Fruit fly (Drosophila melanogaster) whole organism, wandering third instar larva: ENCODE measurements around the gene Vps13D.
A peak's percentile ranks its signal among the peaks of the same experiment; 100 is the strongest.

Experiments used
- CG32264 ChIP-seq: fragments of 200-800 bp; sonication (Bioruptor generic); optimal IDR thresholded peaks from 2 replicates; lab custom pipeline; 2016; ENCODE audit warnings: missing biosample characterization, missing genetic modification characterization
- CG9705 ChIP-seq: fragments of 200-800 bp; sonication (Bioruptor generic); optimal IDR thresholded peaks from 2 replicates; lab custom pipeline; 2018; ENCODE audit warnings: missing biosample characterization, mild to moderate bottlenecking, missing genetic modification characterization
- Dfd ChIP-seq: fragments of >200 bp; optimal IDR thresholded peaks from 2 replicates; lab custom pipeline; 2017; ENCODE audit warnings: missing biosample characterization, missing genetic modification characterization
- Dif ChIP-seq: fragments of 200-275, 200-300 bp; sonication (Bioruptor generic); optimal IDR thresholded peaks from 2 replicates; lab custom pipeline; 2018; ENCODE audit warnings: missing biosample characterization, missing genetic modification characterization; ENCODE audit not compliant: partially characterized antibody
- Hnf4 ChIP-seq: fragments of 200-800 bp; sonication (Bioruptor generic); optimal IDR thresholded peaks from 2 replicates; lab custom pipeline; 2016; ENCODE audit warnings: missing biosample characterization, mild to moderate bottlenecking, missing genetic modification characterization
- Hr78 ChIP-seq: fragments of >200 bp; optimal IDR thresholded peaks from 2 replicates; lab custom pipeline; 2017; ENCODE audit warnings: missing biosample characterization, missing genetic modification characterization
- Jra ChIP-seq: sonication (Bioruptor generic); optimal IDR thresholded peaks from 2 replicates; lab custom pipeline; 2016; ENCODE audit warnings: missing biosample characterization, missing genetic modification characterization
- Mio ChIP-seq: sonication (Bioruptor generic); optimal IDR thresholded peaks from 2 replicates; lab custom pipeline; 2016; ENCODE audit warnings: missing biosample characterization, missing genetic modification characterization
- Myc ChIP-seq: fragments of >200 bp; optimal IDR thresholded peaks from 2 replicates; lab custom pipeline; 2017
- N ChIP-seq: fragments of >200 bp; optimal IDR thresholded peaks from 2 replicates; lab custom pipeline; 2018; ENCODE audit warnings: missing biosample characterization, missing external identifiers, missing genetic modification characterization
- OdsH ChIP-seq: fragments of 200-800 bp; sonication (Bioruptor generic); optimal IDR thresholded peaks from 2 replicates; lab custom pipeline; 2016; ENCODE audit warnings: missing biosample characterization, mild to moderate bottlenecking, missing genetic modification characterization
- Rel ChIP-seq, 2 experiments: fragments of 200-800 bp; sonication (Bioruptor generic) in 1 of 2; optimal IDR thresholded peaks; 2 replicates in 1 of 2; 3 replicates in 1 of 2; lab custom pipeline; 2016 to 2019; ENCODE audit warnings: mild to moderate bottlenecking in 2 of 2, missing biosample characterization in 2 of 2, missing genetic modification characterization in 2 of 2, moderate library complexity in 1 of 2
- Sp1 ChIP-seq: fragments of 200-800 bp; sonication (Bioruptor generic); optimal IDR thresholded peaks from 3 replicates; lab custom pipeline; 2019; ENCODE audit warnings: missing biosample characterization, mild to moderate bottlenecking, missing genetic modification characterization, moderate library complexity
- Vsx2 ChIP-seq: fragments of 200-300, 225-300 bp; sonication (Bioruptor generic); optimal IDR thresholded peaks from 2 replicates; lab custom pipeline; 2018; ENCODE audit warnings: missing biosample characterization, missing genetic modification characterization; ENCODE audit not compliant: partially characterized antibody
- br ChIP-seq: fragments of 200-800 bp; sonication (Bioruptor generic); optimal IDR thresholded peaks from 2 replicates; lab custom pipeline; 2016; ENCODE audit warnings: missing biosample characterization, missing genetic modification characterization
- brk ChIP-seq: fragments of 200-800 bp; sonication (Bioruptor generic); optimal IDR thresholded peaks from 2 replicates; lab custom pipeline; 2016; ENCODE audit warnings: missing biosample characterization, mild to moderate bottlenecking, missing genetic modification characterization
- dmrt93B ChIP-seq: fragments of 200-800 bp; sonication (Bioruptor generic); optimal IDR thresholded peaks from 2 replicates; lab custom pipeline; 2018; ENCODE audit warnings: missing biosample characterization, mild to moderate bottlenecking, missing genetic modification characterization
- dsf ChIP-seq: sonication (Bioruptor generic); optimal IDR thresholded peaks from 2 replicates; lab custom pipeline; 2016; ENCODE audit warnings: missing biosample characterization, missing genetic modification characterization, borderline replicate concordance
- ey ChIP-seq: fragments of 200-800 bp; sonication (Bioruptor generic); optimal IDR thresholded peaks from 2 replicates; lab custom pipeline; 2016; ENCODE audit warnings: missing biosample characterization, missing genetic modification characterization
- h ChIP-seq: fragments of 200-800 bp; sonication (Bioruptor generic); optimal IDR thresholded peaks from 3 replicates; lab custom pipeline; 2016; ENCODE audit warnings: missing biosample characterization, mild to moderate bottlenecking, missing genetic modification characterization
- pan ChIP-seq: fragments of >200 bp; optimal IDR thresholded peaks from 2 replicates; lab custom pipeline; 2017
- psq ChIP-seq: fragments of 200-800 bp; sonication (Bioruptor generic); optimal IDR thresholded peaks from 3 replicates; lab custom pipeline; 2017; ENCODE audit warnings: missing biosample characterization, mild to moderate bottlenecking, missing genetic modification characterization, moderate library complexity
- rgr ChIP-seq: fragments of 200-800 bp; sonication (Bioruptor generic); optimal IDR thresholded peaks from 3 replicates; lab custom pipeline; 2016; ENCODE audit warnings: missing biosample characterization, mild to moderate bottlenecking, missing genetic modification characterization
- sage ChIP-seq: fragments of 200-800 bp; sonication (Bioruptor generic); optimal IDR thresholded peaks from 2 replicates; lab custom pipeline; 2016; ENCODE audit warnings: missing biosample characterization, mild to moderate bottlenecking, missing genetic modification characterization
- tai ChIP-seq: sonication (Bioruptor generic); optimal IDR thresholded peaks from 2 replicates; lab custom pipeline; 2016; ENCODE audit warnings: missing biosample characterization, missing genetic modification characterization
- usp ChIP-seq: fragments of >200 bp; optimal IDR thresholded peaks from 2 replicates; lab custom pipeline; 2017; ENCODE audit warnings: missing biosample characterization, missing genetic modification characterization
- woc ChIP-seq: sonication (Bioruptor generic); optimal IDR thresholded peaks from 2 replicates; lab custom pipeline; 2016; ENCODE audit warnings: missing biosample characterization, mild to moderate bottlenecking, missing genetic modification characterization

The Vps13D gene

DNA sequence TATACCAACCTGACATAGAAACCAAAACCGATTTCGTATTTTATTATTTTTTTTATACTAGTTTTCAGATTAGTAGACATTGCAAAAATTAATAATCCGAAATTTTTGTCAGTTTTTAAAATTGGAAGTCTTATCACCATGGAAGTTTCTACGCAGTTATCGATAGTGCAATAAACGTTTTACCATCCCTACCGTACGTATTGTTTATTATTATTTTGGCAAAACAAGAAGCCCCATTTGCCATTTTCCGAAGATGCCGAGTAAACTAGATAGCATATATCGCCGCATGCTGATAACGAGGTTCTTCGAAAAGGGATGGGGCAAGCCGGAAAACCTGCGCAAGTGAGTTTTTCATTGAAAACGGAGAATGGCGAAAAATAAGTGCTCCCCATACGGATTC lies 13.2 kb upstream of the Vps13D start, which contains the start of gene CG32112:
CG32112 (plus strand) TSS at position 111 of the 400 bp plus-strand sequence.
- peak; percentile 1 for TF ChIP-seq dsf (GFP tag; lab: Kevin White, UChicago)
- peak; percentile 56 for TF ChIP-seq Hnf4 (GFP tag; lab: Kevin White, UChicago)
- no peak for TF ChIP-seq CG9705 (GFP tag; lab: Kevin White, UChicago)
- peak; percentile 46 for TF ChIP-seq brk (GFP tag; lab: Kevin White, UChicago)
- TF ChIP-seq tai, result peak; percentile 50
- TF ChIP-seq Rel (GFP tag; optimal IDR thresholded peaks at IDR 0.05; lab: Kevin White, UChicago), result no peak
- TF ChIP-seq Rel (tag; optimal IDR thresholded peaks at IDR 0.05; lab: Kevin White, UChicago), result no peak
- TF ChIP-seq sage (GFP tag; lab: Kevin White, UChicago), result no peak
- no peak for TF ChIP-seq Mio (GFP tag; lab: Kevin White, UChicago)
- TF ChIP-seq dmrt93B (GFP tag; lab: Kevin White, UChicago), result no peak
- TF ChIP-seq CG32264 (GFP tag; lab: Kevin White, UChicago), result no peak
- TF ChIP-seq Jra (GFP tag; lab: Kevin White, UChicago), result peak; percentile 54
- peak; percentile 13 for TF ChIP-seq OdsH (GFP tag; lab: Kevin White, UChicago)
- TF ChIP-seq Vsx2 (GFP tag; lab: Kevin White, UChicago), result no peak
- TF ChIP-seq psq (GFP tag; lab: Kevin White, UChicago), result peak; percentile 5

- TF ChIP-seq tai (no peak), sage (GFP tag; lab: Kevin White, UChicago) (peak; percentile 26)
Measured at dm6 chr3L:12745121-12745770, 9.6 kb upstream of the Vps13D start, which contains the start of gene CG32109. TSS of gene CG32109 (plus strand) at chr3L:12745344.

- no peak for TF ChIP-seq woc (GFP tag; lab: Kevin White, UChicago)
- no peak for TF ChIP-seq rgr
- no peak for TF ChIP-seq dsf (GFP tag; lab: Kevin White, UChicago)
- TF ChIP-seq pan, result no peak
- TF ChIP-seq h (GFP tag; lab: Kevin White, UChicago), result no peak
- TF ChIP-seq CG32264 (GFP tag; lab: Kevin White, UChicago), result no peak
- TF ChIP-seq Jra (GFP tag; lab: Kevin White, UChicago), result no peak
- TF ChIP-seq dmrt93B (GFP tag; lab: Kevin White, UChicago), result no peak
- no peak for TF ChIP-seq sage (GFP tag; lab: Kevin White, UChicago)
- TF ChIP-seq Dif, result no peak
- TF ChIP-seq OdsH (GFP tag; lab: Kevin White, UChicago), result no peak
- no peak for TF ChIP-seq Myc (lab: Kevin White, UChicago)
- TF ChIP-seq Hr78 (GFP tag; lab: Kevin White, UChicago), result no peak
- TF ChIP-seq Mio (GFP tag; lab: Kevin White, UChicago), result no peak
- TF ChIP-seq Rel (GFP tag; optimal IDR thresholded peaks at IDR 0.05; lab: Kevin White, UChicago), result no peak
- no peak for TF ChIP-seq Rel (tag; optimal IDR thresholded peaks at IDR 0.05; lab: Kevin White, UChicago)
- TF ChIP-seq Hnf4 (GFP tag; lab: Kevin White, UChicago), result no peak
- TF ChIP-seq Dfd (GFP tag; lab: Kevin White, UChicago), result no peak
- no peak for TF ChIP-seq br
- no peak for TF ChIP-seq ey (GFP tag; lab: Kevin White, UChicago)
- no peak for TF ChIP-seq N (GFP tag; lab: Kevin White, UChicago)
Measured at dm6 chr3L:12746241-12746640, 8.6 kb upstream of the Vps13D start.

DNA sequence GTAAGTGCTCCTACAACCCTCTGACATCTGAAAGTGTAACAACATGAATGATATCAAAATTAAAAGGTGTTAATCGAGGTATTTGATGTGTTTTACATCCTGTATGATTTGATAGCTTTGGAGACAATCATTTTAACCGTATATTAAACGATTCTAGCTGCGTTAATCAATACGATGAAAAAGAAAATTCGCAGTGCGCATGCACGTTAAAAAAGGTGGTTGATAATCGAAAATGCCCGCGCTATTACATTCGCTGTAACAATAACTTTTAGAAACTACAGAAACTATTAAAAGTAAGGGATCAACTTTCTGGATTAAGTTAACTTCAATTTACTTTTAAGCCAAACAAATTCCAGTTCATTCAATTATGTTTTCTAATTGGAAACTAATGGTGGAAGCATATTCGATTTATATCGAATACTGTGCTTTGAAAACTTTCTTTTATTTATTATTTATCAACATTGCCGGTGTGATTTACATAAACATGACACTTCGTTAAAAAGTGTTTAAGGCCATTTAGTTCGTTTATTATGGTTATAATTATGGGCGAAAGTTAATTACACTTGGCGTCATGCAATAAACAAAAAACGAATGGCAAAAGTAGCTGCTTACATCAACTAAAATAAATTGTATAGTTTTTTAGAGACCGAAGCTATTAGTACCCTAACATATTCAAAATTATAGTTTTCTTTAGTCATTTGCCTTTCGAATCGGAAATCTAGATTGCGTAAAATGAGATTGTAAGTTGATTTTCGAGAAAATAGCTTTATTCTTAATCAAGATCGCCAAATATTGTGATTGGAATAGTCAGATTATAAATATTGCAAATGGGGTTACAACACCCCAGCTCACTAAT lies 5.9 kb upstream of the Vps13D start:
- TF ChIP-seq usp (GFP tag; lab: Kevin White, UChicago) (no peak), dsf (GFP tag; lab: Kevin White, UChicago) (no peak), Hr78 (GFP tag; lab: Kevin White, UChicago) (no peak), ey (GFP tag; lab: Kevin White, UChicago) (no peak), Dif (no peak), Sp1 (GFP tag; lab: Kevin White, UChicago) (no peak)
